Fruit fly (Drosophila melanogaster) whole organism, embryonic: ENCODE results near the gene Pcif1.

ENCODE experiments used
- Atf-2 ChIP-seq: fragments of 200-800 bp; sonication (Bioruptor generic); optimal IDR thresholded peaks from 2 replicates; lab custom pipeline; 2016; ENCODE audit warnings: missing biosample characterization, missing genetic modification characterization
- CG10267 ChIP-seq: fragments of 200-800 bp; sonication (Bioruptor generic); optimal IDR thresholded peaks from 2 replicates; lab custom pipeline; 2018; ENCODE audit warnings: missing biosample characterization, mild to moderate bottlenecking, missing genetic modification characterization, moderate library complexity
- CG10959 ChIP-seq: fragments of 200-800 bp; sonication (Bioruptor generic); IDR thresholded peaks from 2 replicates; pipeline ENCODE4 v1.3.6; 2022; ENCODE audit warnings: missing biosample characterization, missing genetic modification characterization
- CG11696 ChIP-seq: fragments of 200-800 bp; sonication (Bioruptor generic); IDR thresholded peaks from 2 replicates; pipeline ENCODE4 v1.3.6; 2022; ENCODE audit warnings: missing biosample characterization, missing genetic modification characterization
- CG12219 ChIP-seq: fragments of 200-800 bp; sonication (Bioruptor generic); optimal IDR thresholded peaks from 3 replicates; lab custom pipeline; 2018; ENCODE audit warnings: missing biosample characterization, mild to moderate bottlenecking, missing genetic modification characterization
- CG12299 ChIP-seq: fragments of 200-800 bp; sonication (Bioruptor generic); optimal IDR thresholded peaks from 2 replicates; lab custom pipeline; 2018; ENCODE audit warnings: missing biosample characterization, mild to moderate bottlenecking, missing genetic modification characterization
- CG12659 ChIP-seq: fragments of 200-800 bp; sonication (Bioruptor generic); optimal IDR thresholded peaks from 3 replicates; lab custom pipeline; 2017; ENCODE audit warnings: mild to moderate bottlenecking, missing biosample characterization, missing genetic modification reagents, missing genetic modification characterization
- CG14667 ChIP-seq: fragments of 200-800 bp; sonication (Bioruptor generic); IDR thresholded peaks from 2 replicates; pipeline ENCODE4 v1.3.6; 2022; ENCODE audit warnings: missing biosample characterization, missing genetic modification characterization
- CG14710 ChIP-seq: fragments of 200-800 bp; sonication (Bioruptor generic); optimal IDR thresholded peaks from 3 replicates; lab custom pipeline; 2019; ENCODE audit warnings: missing biosample characterization, mild to moderate bottlenecking, missing genetic modification characterization, moderate library complexity
- CG14965 ChIP-seq: fragments of 200-800 bp; sonication (Bioruptor generic); optimal IDR thresholded peaks from 2 replicates; lab custom pipeline; 2016; ENCODE audit warnings: missing biosample characterization, missing genetic modification characterization, borderline replicate concordance
- CG15073 ChIP-seq: fragments of 200-800 bp; sonication (Bioruptor generic); optimal IDR thresholded peaks from 2 replicates; lab custom pipeline; 2016; ENCODE audit warnings: missing biosample characterization, missing genetic modification characterization
- CG17912 ChIP-seq: fragments of 200-800 bp; sonication (Bioruptor generic); optimal IDR thresholded peaks from 2 replicates; lab custom pipeline; 2018; ENCODE audit warnings: missing biosample characterization, mild to moderate bottlenecking, missing genetic modification characterization
- CG1792 ChIP-seq: fragments of 200-800 bp; sonication (Bioruptor generic); optimal IDR thresholded peaks from 2 replicates; lab custom pipeline; 2016; ENCODE audit warnings: missing biosample characterization, missing genetic modification characterization
- CG2199 ChIP-seq: fragments of 200-800 bp; sonication (Bioruptor generic); IDR thresholded peaks from 3 replicates; pipeline ENCODE4 v1.3.6; 2022; ENCODE audit warnings: missing biosample characterization, missing genetic modification characterization
- CG2875 ChIP-seq: fragments of 200-800 bp; sonication (Bioruptor generic); optimal IDR thresholded peaks from 2 replicates; lab custom pipeline; 2017; ENCODE audit warnings: missing biosample characterization, mild to moderate bottlenecking, missing genetic modification characterization, missing genetic modification reagents
- CG33213 ChIP-seq: fragments of 200-800 bp; sonication (Bioruptor generic); optimal IDR thresholded peaks from 3 replicates; lab custom pipeline; 2016; ENCODE audit warnings: missing biosample characterization, missing genetic modification characterization
- CG33557 ChIP-seq: fragments of 200-800 bp; sonication (Bioruptor generic); optimal IDR thresholded peaks from 2 replicates; lab custom pipeline; 2019; ENCODE audit warnings: missing biosample characterization, mild to moderate bottlenecking, missing genetic modification characterization, moderate library complexity
- CG3726 ChIP-seq: fragments of 200-800 bp; sonication (Bioruptor generic); IDR thresholded peaks from 3 replicates; pipeline ENCODE4, ENCODE4 v1.3.6; 2022; ENCODE audit warnings: missing biosample characterization, missing genetic modification characterization
- CG42726 ChIP-seq: fragments of 200-800 bp; sonication (Bioruptor generic); IDR thresholded peaks from 2 replicates; pipeline ENCODE4 v1.3.6; 2022; ENCODE audit warnings: missing biosample characterization, missing genetic modification characterization; ENCODE audit not compliant: partially characterized antibody
- CG7357 ChIP-seq: fragments of 200-800 bp; sonication (Bioruptor generic); IDR thresholded peaks from 3 replicates; pipeline ENCODE4 v1.3.6; 2022; ENCODE audit warnings: missing biosample characterization, missing genetic modification characterization
- CG7745 ChIP-seq: fragments of 200-800 bp; sonication (Bioruptor generic); optimal IDR thresholded peaks from 2 replicates; lab custom pipeline; 2018; ENCODE audit warnings: missing biosample characterization, mild to moderate bottlenecking, missing genetic modification characterization, moderate library complexity
- CG8281 ChIP-seq: fragments of 200-800 bp; sonication (Bioruptor generic); optimal IDR thresholded peaks from 2 replicates; lab custom pipeline; 2018; ENCODE audit warnings: missing biosample characterization, mild to moderate bottlenecking, missing genetic modification characterization, moderate library complexity
- CG8924 ChIP-seq: fragments of 200-800 bp; optimal IDR thresholded peaks from 3 replicates; lab custom pipeline; 2019; ENCODE audit warnings: missing biosample characterization, mild to moderate bottlenecking, missing genetic modification characterization, moderate library complexity
- CG9876 ChIP-seq: fragments of 200-800 bp; sonication (Bioruptor generic); optimal IDR thresholded peaks from 2 replicates; lab custom pipeline; 2016; ENCODE audit warnings: missing biosample characterization, missing genetic modification characterization
- D19A ChIP-seq: fragments of 200-800 bp; optimal IDR thresholded peaks from 3 replicates; lab custom pipeline; 2019; ENCODE audit warnings: missing biosample characterization, mild to moderate bottlenecking, missing genetic modification characterization, moderate library complexity
- Dad ChIP-seq: fragments of 200-800 bp; sonication (Bioruptor generic); optimal IDR thresholded peaks from 3 replicates; lab custom pipeline; 2016; ENCODE audit warnings: missing biosample characterization, missing genetic modification characterization
- Dek ChIP-seq: fragments of 200-800 bp; sonication (Bioruptor generic); optimal IDR thresholded peaks from 3 replicates; lab custom pipeline; 2019; ENCODE audit warnings: missing biosample characterization, mild to moderate bottlenecking, missing genetic modification characterization, moderate library complexity
- Elba2 ChIP-seq: fragments of 200-800 bp; sonication (Bioruptor generic); optimal IDR thresholded peaks from 3 replicates; lab custom pipeline; 2016; ENCODE audit warnings: missing biosample characterization, missing genetic modification characterization
- H2.0 ChIP-seq: fragments of 200-800 bp; sonication (Bioruptor generic); IDR thresholded peaks from 2 replicates; pipeline ENCODE4 v1.3.6; 2022; ENCODE audit warnings: missing biosample characterization, missing genetic modification characterization
- Mad ChIP-seq: fragments of 200-800 bp; sonication (Bioruptor generic); optimal IDR thresholded peaks from 2 replicates; lab custom pipeline; 2016; ENCODE audit warnings: missing biosample characterization, missing genetic modification characterization
- NK7.1 ChIP-seq: fragments of 200-800 bp; sonication (Bioruptor generic); optimal IDR thresholded peaks from 3 replicates; lab custom pipeline; 2016; ENCODE audit warnings: missing biosample characterization, missing genetic modification characterization
- Side ChIP-seq: fragments of 200-800 bp; sonication (Bioruptor generic); optimal IDR thresholded peaks from 2 replicates; lab custom pipeline; 2016; ENCODE audit warnings: missing biosample characterization, missing genetic modification characterization
- Ssrp ChIP-seq: fragments of 200-800 bp; sonication (Bioruptor generic); optimal IDR thresholded peaks from 2 replicates; lab custom pipeline; 2018; ENCODE audit warnings: missing biosample characterization, mild to moderate bottlenecking, missing genetic modification characterization, moderate library complexity
- chn ChIP-seq: fragments of 200-800 bp; sonication (Bioruptor generic); optimal IDR thresholded peaks from 2 replicates; lab custom pipeline; 2016; ENCODE audit warnings: missing biosample characterization, missing genetic modification characterization
- croc ChIP-seq: fragments of 200-800 bp; sonication (Bioruptor generic); conservative IDR thresholded peaks from 3 replicates; pipeline ENCODE4 v1.3.6; 2022; ENCODE audit warnings: missing biosample characterization, missing genetic modification characterization
- crol ChIP-seq: fragments of 200-800 bp; sonication (Bioruptor generic); IDR thresholded peaks from 2 replicates; pipeline ENCODE4 v1.3.6; 2022; ENCODE audit warnings: missing biosample characterization, missing genetic modification characterization
- crp ChIP-seq, 2 experiments: fragments of 200-800 bp; sonication (Bioruptor generic); optimal IDR thresholded peaks; 2 replicates in 1 of 2; 3 replicates in 1 of 2; lab custom pipeline; 2017; ENCODE audit warnings: missing biosample characterization in 2 of 2, missing genetic modification characterization in 2 of 2, mild to moderate bottlenecking in 1 of 2, moderate library complexity in 1 of 2
- exex ChIP-seq: fragments of 200-800 bp; sonication (Bioruptor generic); optimal IDR thresholded peaks from 4 replicates; lab custom pipeline; 2018; ENCODE audit warnings: missing biosample characterization, mild to moderate bottlenecking, missing genetic modification characterization, moderate library complexity
- gcm2 ChIP-seq: fragments of 200-800 bp; sonication (Bioruptor generic); optimal IDR thresholded peaks from 2 replicates; lab custom pipeline; 2016; ENCODE audit warnings: missing biosample characterization, missing genetic modification characterization
- ken ChIP-seq: fragments of 200-800 bp; sonication (Bioruptor generic); IDR thresholded peaks from 3 replicates; pipeline ENCODE4 v1.3.6; 2022; ENCODE audit warnings: missing biosample characterization, missing genetic modification characterization
- lola ChIP-seq, 3 experiments: fragments of >200 bp in 2 of 3; fragments of 200-800 bp in 1 of 3; sonication (Bioruptor generic) in 1 of 3; optimal IDR thresholded peaks; 2 replicates each; lab custom pipeline; 2017 to 2019; ENCODE audit warnings: missing biosample characterization in 3 of 3, missing genetic modification characterization in 3 of 3, mild to moderate bottlenecking in 1 of 3, moderate library complexity in 1 of 3
- mam ChIP-seq: fragments of 200-800 bp; sonication (Bioruptor generic); optimal IDR thresholded peaks from 3 replicates; lab custom pipeline; 2016; ENCODE audit warnings: missing biosample characterization, missing genetic modification characterization
- nerfin-1 ChIP-seq: fragments of 200-800 bp; sonication (Bioruptor generic); optimal IDR thresholded peaks from 3 replicates; lab custom pipeline; 2019; ENCODE audit warnings: missing biosample characterization, mild to moderate bottlenecking, missing genetic modification characterization, moderate library complexity
- otp ChIP-seq: fragments of 200-800 bp; sonication (Bioruptor generic); IDR thresholded peaks from 3 replicates; pipeline ENCODE4, ENCODE4 v1.3.6; 2022; ENCODE audit warnings: missing biosample characterization, missing genetic modification characterization
- pan ChIP-seq, 4 experiments: fragments of >200 bp in 3 of 4; fragments of 200-800 bp in 1 of 4; sonication (Bioruptor generic) in 1 of 4; optimal IDR thresholded peaks in 3 of 4; IDR thresholded peaks in 1 of 4; 2 replicates each; pipeline versions ENCODE4 v1.3.6 to Lab custom; 2017 to 2022; ENCODE audit warnings: missing biosample characterization in 2 of 4, missing genetic modification characterization in 2 of 4, mixed read lengths in 1 of 4
- rib ChIP-seq: fragments of 200-800 bp; sonication (Bioruptor generic); IDR thresholded peaks from 2 replicates; pipeline ENCODE4 v1.3.6; 2022; ENCODE audit warnings: missing biosample characterization, missing genetic modification characterization
- stwl ChIP-seq: fragments of 200-800 bp; sonication (Bioruptor generic); optimal IDR thresholded peaks from 3 replicates; lab custom pipeline; 2018; ENCODE audit warnings: missing biosample characterization, mild to moderate bottlenecking, missing genetic modification characterization, moderate library complexity
- toy ChIP-seq: fragments of 200-800 bp; sonication (Bioruptor generic); IDR thresholded peaks from 2 replicates; pipeline ENCODE4 v1.3.6; 2022; ENCODE audit warnings: missing biosample characterization, missing genetic modification characterization
- zen ChIP-seq: fragments of 200-800 bp; sonication (Bioruptor generic); optimal IDR thresholded peaks from 3 replicates; lab custom pipeline; 2018; ENCODE audit warnings: missing biosample characterization, mild to moderate bottlenecking, missing genetic modification characterization, moderate library complexity

Gene Pcif1

dm6 chr3L:20785742-20786427 is at the start of gene Pcif1 (continued):
- TF ChIP-seq CG10267 (tag; lab: Kevin White, UChicago) (peak; percentile 59), toy (GFP tag; lab: Robert Waterston, UW) (no peak), CG2199 (GFP tag; lab: Robert Waterston, UW) (no peak), zen (no peak), CG12219 (GFP tag; lab: Kevin White, UChicago) (peak; percentile 5), rib (peak; percentile 50; the same call in 1 of the 2 replicates), ken (GFP tag; lab: Robert Waterston, UW) (no peak), CG3726 (GFP tag; lab: Robert Waterston, UW) (no peak), NK7.1 (GFP tag; lab: Kevin White, UChicago) (no peak), CG2875 (GFP tag; lab: Kevin White, UChicago) (no peak), Mad (peak; percentile 12), pan (optimal IDR thresholded peaks at IDR 0.05; lab: Kevin White, UChicago) (no peak), pan (GFP tag; optimal IDR thresholded peaks at IDR 0.05 in 1 of 2, IDR thresholded peaks at IDR 0.05 in 1 of 2) (no peak), D19A (tag; lab: Kevin White, UChicago) (peak; percentile 72), crp (GFP tag; optimal IDR thresholded peaks at IDR 0.05; lab: Kevin White, UChicago) (no peak), Side (GFP tag; lab: Kevin White, UChicago) (no peak), CG17912 (GFP tag; lab: Kevin White, UChicago) (no peak), Ssrp (tag; lab: Kevin White, UChicago) (no peak), stwl (peak; percentile 62), Elba2 (GFP tag; lab: Kevin White, UChicago) (no peak), exex (tag; lab: Kevin White, UChicago) (no peak), Dek (tag; lab: Kevin White, UChicago) (no peak), CG7745 (tag; lab: Kevin White, UChicago) (no peak), chn (no peak), CG9876 (GFP tag; lab: Kevin White, UChicago) (no peak), CG14965 (GFP tag; lab: Kevin White, UChicago) (no peak), CG1792 (no peak), mam (GFP tag; lab: Kevin White, UChicago) (no peak), CG8281 (tag; lab: Kevin White, UChicago) (no peak), CG15073 (GFP tag; lab: Kevin White, UChicago) (no peak), otp (GFP tag; lab: Robert Waterston, UW) (no peak), H2.0 (no peak), CG33557 (GFP tag; lab: Kevin White, UChicago) (peak; percentile 47), CG14667 (GFP tag; lab: Robert Waterston, UW) (no peak), CG8924 (tag; lab: Kevin White, UChicago) (peak; percentile 22), CG42726 (GFP tag; lab: Robert Waterston, UW) (peak; percentile 99), lola (GFP tag; optimal IDR thresholded peaks at IDR 0.05; lab: Kevin White, UChicago) (no peak), CG10959 (no peak), CG14710 (tag; lab: Kevin White, UChicago) (peak; percentile 61), CG12299 (tag; lab: Kevin White, UChicago) (peak; percentile 4), CG11696 (GFP tag; lab: Robert Waterston, UW) (no peak), CG7357 (GFP tag; lab: Robert Waterston, UW) (no peak), CG33213 (no peak), nerfin-1 (tag; lab: Kevin White, UChicago) (peak; percentile 53), Dad (no peak), CG12659 (peak; percentile 61), crol (GFP tag; lab: Robert Waterston, UW) (no peak), Atf-2 (GFP tag; lab: Kevin White, UChicago) (no peak), gcm2 (GFP tag; lab: Kevin White, UChicago) (no peak), croc (GFP tag; lab: Robert Waterston, UW) (no peak)
